Fruit fly (Drosophila melanogaster) whole organism, embryonic: Measurements from ENCODE around the gene CG4733.

Source experiments
- Atf-2 ChIP-seq: fragments of 200-800 bp; sonication (Bioruptor generic); optimal IDR thresholded peaks from 2 replicates; lab custom pipeline; 2016; ENCODE audit warnings: missing biosample characterization, missing genetic modification characterization
- Bdp1 ChIP-seq: fragments of 200-800 bp; sonication (Bioruptor generic); optimal IDR thresholded peaks from 3 replicates; lab custom pipeline; 2016; ENCODE audit warnings: missing biosample characterization, missing genetic modification characterization
- BtbVII ChIP-seq: fragments of 200-800 bp; sonication (Bioruptor generic); optimal IDR thresholded peaks from 3 replicates; lab custom pipeline; 2017; ENCODE audit warnings: missing biosample characterization, mild to moderate bottlenecking, missing genetic modification characterization
- CG10274 ChIP-seq: fragments of 200-800 bp; sonication (Bioruptor generic); optimal IDR thresholded peaks from 3 replicates; lab custom pipeline; 2017; ENCODE audit warnings: missing biosample characterization, mild to moderate bottlenecking, missing genetic modification characterization
- CG10543 ChIP-seq: fragments of 200-800 bp; sonication (Bioruptor generic); optimal IDR thresholded peaks from 3 replicates; lab custom pipeline; 2017; ENCODE audit warnings: missing biosample characterization, mild to moderate bottlenecking, missing genetic modification characterization, moderate library complexity
- CG10979 ChIP-seq: fragments of 200-800 bp; sonication (Bioruptor generic); optimal IDR thresholded peaks from 2 replicates; lab custom pipeline; 2018; ENCODE audit warnings: missing biosample characterization, mild to moderate bottlenecking, missing genetic modification characterization, moderate library complexity
- CG12104 ChIP-seq: fragments of 200-800 bp; sonication (Bioruptor generic); optimal IDR thresholded peaks from 3 replicates; lab custom pipeline; 2016; ENCODE audit warnings: missing biosample characterization, missing genetic modification characterization
- CG1233 ChIP-seq: fragments of 200-800 bp; sonication (Bioruptor generic); optimal IDR thresholded peaks from 4 replicates; lab custom pipeline; 2018; ENCODE audit warnings: missing biosample characterization, mild to moderate bottlenecking, missing genetic modification characterization
- CG13424 ChIP-seq: fragments of 200-800 bp; sonication (Bioruptor generic); optimal IDR thresholded peaks from 2 replicates; lab custom pipeline; 2019; ENCODE audit warnings: missing biosample characterization, mild to moderate bottlenecking, missing genetic modification characterization, moderate library complexity
- CG13775 ChIP-seq: fragments of 200-800 bp; sonication (Bioruptor generic); optimal IDR thresholded peaks from 3 replicates; lab custom pipeline; 2017; ENCODE audit warnings: missing biosample characterization, mild to moderate bottlenecking, missing genetic modification characterization
- CG14667 ChIP-seq: fragments of 200-800 bp; sonication (Bioruptor generic); IDR thresholded peaks from 2 replicates; pipeline ENCODE4 v1.3.6; 2022; ENCODE audit warnings: missing biosample characterization, missing genetic modification characterization
- CG15696 ChIP-seq: fragments of 200-800 bp; sonication (Bioruptor generic); optimal IDR thresholded peaks from 2 replicates; lab custom pipeline; 2019; ENCODE audit warnings: missing biosample characterization, mild to moderate bottlenecking, missing genetic modification characterization, moderate library complexity
- CG18262 ChIP-seq: fragments of 200-800 bp; optimal IDR thresholded peaks from 3 replicates; lab custom pipeline; 2019; ENCODE audit warnings: missing biosample characterization, mild to moderate bottlenecking, missing genetic modification characterization, moderate library complexity
- CG2129 ChIP-seq: fragments of 200-800 bp; sonication (Bioruptor generic); IDR thresholded peaks from 2 replicates; pipeline ENCODE4 v1.3.6; 2022; ENCODE audit warnings: missing biosample characterization, missing genetic modification characterization; ENCODE audit not compliant: partially characterized antibody
- CG32532 ChIP-seq: fragments of 200-800 bp; sonication (Bioruptor generic); IDR thresholded peaks from 2 replicates; pipeline ENCODE4 v1.3.6; 2022; ENCODE audit warnings: missing biosample characterization, missing genetic modification characterization
- CG3407 ChIP-seq: fragments of 200-800 bp; sonication (Bioruptor generic); optimal IDR thresholded peaks from 2 replicates; lab custom pipeline; 2018; ENCODE audit warnings: missing biosample characterization, mild to moderate bottlenecking, missing genetic modification characterization
- CG34224 ChIP-seq: fragments of 200-800 bp; sonication (Bioruptor generic); IDR thresholded peaks from 3 replicates; pipeline ENCODE4 v1.3.6; 2022; ENCODE audit warnings: missing biosample characterization, missing genetic modification characterization; ENCODE audit not compliant: partially characterized antibody
- CG4282 ChIP-seq: fragments of 200-800 bp; sonication (Bioruptor generic); optimal IDR thresholded peaks from 2 replicates; lab custom pipeline; 2016; ENCODE audit warnings: missing biosample characterization, missing genetic modification characterization
- CG4617 ChIP-seq: fragments of 200-800 bp; sonication (Bioruptor generic); optimal IDR thresholded peaks from 3 replicates; lab custom pipeline; 2016; ENCODE audit warnings: missing biosample characterization, missing genetic modification characterization, borderline replicate concordance
- CG6272 ChIP-seq: fragments of 200-800 bp; sonication (Bioruptor generic); IDR thresholded peaks from 2 replicates; pipeline ENCODE4 v1.3.6; 2022; ENCODE audit warnings: missing biosample characterization, missing genetic modification characterization
- CG6689 ChIP-seq: fragments of 200-800 bp; sonication (Bioruptor generic); IDR thresholded peaks from 2 replicates; pipeline ENCODE4 v1.3.6; 2022; ENCODE audit warnings: missing biosample characterization, missing genetic modification characterization
- CG7987 ChIP-seq: fragments of 200-800 bp; sonication (Bioruptor generic); optimal IDR thresholded peaks from 2 replicates; lab custom pipeline; 2018; ENCODE audit warnings: missing biosample characterization, mild to moderate bottlenecking, missing genetic modification characterization, moderate library complexity
- CG8290 ChIP-seq, 3 experiments: fragments of 200-800 bp; sonication (Bioruptor generic); optimal IDR thresholded peaks; 2 replicates each; lab custom pipeline; 2016 to 2019; ENCODE audit warnings: missing biosample characterization in 3 of 3, missing genetic modification characterization in 3 of 3, mild to moderate bottlenecking in 2 of 3, moderate library complexity in 1 of 3
- Dbx ChIP-seq: fragments of 200-800 bp; sonication (Bioruptor generic); IDR thresholded peaks from 3 replicates; pipeline ENCODE4 v1.3.6; 2022; ENCODE audit warnings: missing biosample characterization, missing genetic modification characterization
- Ets65A ChIP-seq: fragments of 200-800 bp; sonication (Bioruptor generic); peaks from one replicate; lab custom pipeline; 2016; ENCODE audit warnings: missing biosample characterization, missing genetic modification characterization
- H15 ChIP-seq: fragments of 200-800 bp; sonication (Bioruptor generic); IDR thresholded peaks from 3 replicates; pipeline ENCODE4 v1.3.6; 2022; ENCODE audit warnings: missing biosample characterization, missing genetic modification characterization
- HLHmδ ChIP-seq: fragments of 200-800 bp; sonication (Bioruptor generic); optimal IDR thresholded peaks from 2 replicates; lab custom pipeline; 2018; ENCODE audit warnings: missing biosample characterization, mild to moderate bottlenecking, missing genetic modification characterization, moderate library complexity
- Hr51 ChIP-seq, 2 experiments: fragments of 200-800 bp; sonication (Bioruptor generic); optimal IDR thresholded peaks; 2 replicates in 1 of 2; 3 replicates in 1 of 2; lab custom pipeline; 2016 to 2018; ENCODE audit warnings: missing biosample characterization in 2 of 2, missing genetic modification characterization in 2 of 2, mild to moderate bottlenecking in 1 of 2, moderate library complexity in 1 of 2
- Kr ChIP-seq: fragments of 200-800 bp; sonication (Bioruptor generic); optimal IDR thresholded peaks from 2 replicates; lab custom pipeline; 2017; ENCODE audit warnings: missing biosample characterization, mild to moderate bottlenecking, missing genetic modification characterization
- NC2α ChIP-seq: fragments of 200-800 bp; sonication (Bioruptor generic); optimal IDR thresholded peaks from 2 replicates; lab custom pipeline; 2016; ENCODE audit warnings: missing biosample characterization, missing genetic modification characterization
- NfI ChIP-seq: fragments of 200-800 bp; sonication (Bioruptor generic); optimal IDR thresholded peaks from 3 replicates; lab custom pipeline; 2018; ENCODE audit warnings: missing biosample characterization, mild to moderate bottlenecking, missing genetic modification characterization, moderate library complexity
- Poxn ChIP-seq: fragments of 200-800 bp; sonication (Bioruptor generic); IDR thresholded peaks from 2 replicates; pipeline ENCODE4 v1.3.6; 2022; ENCODE audit warnings: missing biosample characterization, missing genetic modification characterization
- Ssrp ChIP-seq: fragments of 200-800 bp; sonication (Bioruptor generic); optimal IDR thresholded peaks from 2 replicates; lab custom pipeline; 2018; ENCODE audit warnings: missing biosample characterization, mild to moderate bottlenecking, missing genetic modification characterization, moderate library complexity
- ab ChIP-seq: fragments of 200-800 bp; sonication (Bioruptor generic); optimal IDR thresholded peaks from 2 replicates; lab custom pipeline; 2016; ENCODE audit warnings: missing biosample characterization, missing genetic modification characterization
- abd-A ChIP-seq: fragments of 200-800 bp; sonication (Bioruptor generic); optimal IDR thresholded peaks from 3 replicates; lab custom pipeline; 2019; ENCODE audit warnings: missing biosample characterization, mild to moderate bottlenecking, missing genetic modification characterization, moderate library complexity
- bbx ChIP-seq: fragments of 200-800 bp; sonication (Bioruptor generic); IDR thresholded peaks from 2 replicates; pipeline ENCODE4 v1.3.6; 2022; ENCODE audit warnings: missing biosample characterization, missing genetic modification characterization; ENCODE audit not compliant: partially characterized antibody
- br ChIP-seq: fragments of >200 bp; optimal IDR thresholded peaks from 2 replicates; lab custom pipeline; 2017
- gem ChIP-seq: fragments of 200-800 bp; sonication (Bioruptor generic); optimal IDR thresholded peaks from 2 replicates; lab custom pipeline; 2019; ENCODE audit warnings: missing biosample characterization, mild to moderate bottlenecking, missing genetic modification characterization, moderate library complexity
- ham ChIP-seq: fragments of 200-800 bp; sonication (Bioruptor generic); IDR thresholded peaks from 2 replicates; pipeline ENCODE4 v1.3.6; 2022; ENCODE audit warnings: missing biosample characterization, missing genetic modification characterization
- ken ChIP-seq: fragments of 200-800 bp; sonication (Bioruptor generic); IDR thresholded peaks from 3 replicates; pipeline ENCODE4 v1.3.6; 2022; ENCODE audit warnings: missing biosample characterization, missing genetic modification characterization
- luna ChIP-seq: fragments of 200-800 bp; sonication (Bioruptor generic); optimal IDR thresholded peaks from 2 replicates; lab custom pipeline; 2016; ENCODE audit warnings: missing biosample characterization, missing genetic modification characterization
- p53 ChIP-seq: fragments of 200-800 bp; sonication (Bioruptor generic); optimal IDR thresholded peaks from 2 replicates; lab custom pipeline; 2016; ENCODE audit warnings: missing biosample characterization, missing genetic modification characterization
- pros ChIP-seq: fragments of 200-800 bp; sonication (Bioruptor generic); optimal IDR thresholded peaks from 3 replicates; lab custom pipeline; 2019; ENCODE audit warnings: missing biosample characterization, mild to moderate bottlenecking, missing genetic modification characterization, moderate library complexity
- slp2 ChIP-seq: fragments of 200-800 bp; sonication (Bioruptor generic); optimal IDR thresholded peaks from 2 replicates; lab custom pipeline; 2016; ENCODE audit warnings: missing biosample characterization, missing genetic modification characterization
- tll ChIP-seq, 2 experiments: fragments of 200-800 bp in 1 of 2; fragments of >200 bp in 1 of 2; sonication (Bioruptor generic) in 1 of 2; optimal IDR thresholded peaks; 2 replicates each; lab custom pipeline; 2017 to 2019; ENCODE audit warnings: missing biosample characterization in 2 of 2, missing genetic modification characterization in 2 of 2, mild to moderate bottlenecking in 1 of 2, moderate library complexity in 1 of 2
- tup ChIP-seq: fragments of 200-800 bp; sonication (Bioruptor generic); optimal IDR thresholded peaks from 2 replicates; lab custom pipeline; 2016; ENCODE audit warnings: missing biosample characterization, mild to moderate bottlenecking, missing genetic modification characterization, moderate library complexity
- vfl ChIP-seq: fragments of 200-800 bp; sonication (Bioruptor generic); optimal IDR thresholded peaks from 2 replicates; lab custom pipeline; 2016; ENCODE audit warnings: missing biosample characterization, missing genetic modification characterization
- wek ChIP-seq: fragments of 200-800 bp; sonication (Bioruptor generic); optimal IDR thresholded peaks from 3 replicates; lab custom pipeline; 2018; ENCODE audit warnings: missing biosample characterization, mild to moderate bottlenecking, missing genetic modification characterization, moderate library complexity
- zen ChIP-seq: fragments of 200-800 bp; sonication (Bioruptor generic); optimal IDR thresholded peaks from 3 replicates; lab custom pipeline; 2018; ENCODE audit warnings: missing biosample characterization, mild to moderate bottlenecking, missing genetic modification characterization, moderate library complexity

Gene CG4733

dm6 chr3R:19892046-19892445, 1.6 kb downstream of the CG4733 start (continued):
- peak; percentile 33 for TF ChIP-seq slp2
- TF ChIP-seq pros (GFP tag; lab: Kevin White, UChicago) = no peak
- peak; percentile 76 for TF ChIP-seq CG32532 (GFP tag; lab: Robert Waterston, UW)
- TF ChIP-seq CG8290 (GFP tag; optimal IDR thresholded peaks at IDR 0.05; lab: Kevin White, UChicago) = peak; percentile 51
- no peak for TF ChIP-seq CG8290 (tag; optimal IDR thresholded peaks at IDR 0.05; lab: Kevin White, UChicago)
- TF ChIP-seq Ets65A (GFP tag; lab: Kevin White, UChicago) = peak; percentile 98
- TF ChIP-seq Kr = no peak
- peak; percentile 37 for TF ChIP-seq CG7987 (GFP tag; lab: Kevin White, UChicago)
- TF ChIP-seq CG10543 (GFP tag; lab: Kevin White, UChicago) = peak; percentile 77
- peak; percentile 60 for TF ChIP-seq BtbVII
- peak; percentile 68 for TF ChIP-seq H15 (GFP tag; lab: Robert Waterston, UW)
- peak; percentile 17 for TF ChIP-seq CG3407 (GFP tag; lab: Kevin White, UChicago)
- TF ChIP-seq CG6689 (GFP tag; lab: Robert Waterston, UW) = peak; percentile 81
- TF ChIP-seq CG15696 (tag; lab: Kevin White, UChicago) = peak; percentile 58
- TF ChIP-seq CG14667 (GFP tag; lab: Robert Waterston, UW) = peak; percentile 66
- TF ChIP-seq tup (GFP tag; lab: Kevin White, UChicago) = no peak
- peak; percentile 66 for TF ChIP-seq wek (GFP tag; lab: Kevin White, UChicago)
- TF ChIP-seq Dbx (GFP tag; lab: Robert Waterston, UW) = peak; percentile 66; the same call in 1 of the 3 replicates
- TF ChIP-seq NfI (GFP tag; lab: Kevin White, UChicago) = peak; percentile 65
- peak; percentile 69 for TF ChIP-seq Atf-2 (GFP tag; lab: Kevin White, UChicago)
- TF ChIP-seq CG18262 = peak; percentile 78
- TF ChIP-seq Ssrp (tag; lab: Kevin White, UChicago) = peak; percentile 61
- TF ChIP-seq vfl (GFP tag; lab: Kevin White, UChicago) = peak; percentile 29
- TF ChIP-seq CG34224 (GFP tag; lab: Robert Waterston, UW) = no peak
- no peak for TF ChIP-seq br (lab: Kevin White, UChicago)
- no peak for TF ChIP-seq ham (GFP tag; lab: Robert Waterston, UW)
- peak in 1 of 2 experiments; percentile 27 for TF ChIP-seq tll (GFP tag; optimal IDR thresholded peaks at IDR 0.05; lab: Kevin White, UChicago)
- no peak for TF ChIP-seq CG2129 (GFP tag; lab: Robert Waterston, UW)
- peak; percentile 50 for TF ChIP-seq CG10274 (GFP tag; lab: Kevin White, UChicago)
- TF ChIP-seq CG13775 (GFP tag; lab: Kevin White, UChicago) = peak; percentile 41
- peak; percentile 71; the same call in 1 of the 3 replicates for TF ChIP-seq ken (GFP tag; lab: Robert Waterston, UW)
- TF ChIP-seq CG1233 (GFP tag; lab: Kevin White, UChicago) = peak; percentile 46
- peak; percentile 33 for TF ChIP-seq luna (GFP tag; lab: Kevin White, UChicago)
- TF ChIP-seq p53 (GFP tag; lab: Kevin White, UChicago) = peak; percentile 15
- no peak for TF ChIP-seq ab (GFP tag; lab: Kevin White, UChicago)
- TF ChIP-seq zen (tag; lab: Kevin White, UChicago) = no peak
- TF ChIP-seq abd-A (tag; lab: Kevin White, UChicago) = no peak
- peak; percentile 57; the same call in 1 of the 2 replicates for TF ChIP-seq CG6272 (GFP tag; lab: Robert Waterston, UW)
- TF ChIP-seq gem = peak; percentile 77
- TF ChIP-seq CG13424 (tag; lab: Kevin White, UChicago) = peak; percentile 68
- TF ChIP-seq CG4617 = no peak
- TF ChIP-seq NC2α = peak; percentile 37
- no peak for TF ChIP-seq HLHmδ (GFP tag; lab: Kevin White, UChicago)
- peak; percentile 11 to 76 for TF ChIP-seq Hr51 (GFP tag; optimal IDR thresholded peaks at IDR 0.05; lab: Kevin White, UChicago)
- TF ChIP-seq CG12104 (GFP tag; lab: Kevin White, UChicago) = peak; percentile 34
- TF ChIP-seq CG4282 = peak; percentile 49
- TF ChIP-seq Poxn (GFP tag; lab: Robert Waterston, UW) = 0 out of 2 replicates have a peak, but pooled peaks have one; percentile 14
- TF ChIP-seq CG10979 (tag; lab: Kevin White, UChicago) = peak; percentile 67
- peak; percentile 44; the same call in 1 of the 2 replicates for TF ChIP-seq bbx (GFP tag; lab: Robert Waterston, UW)
- TF ChIP-seq Bdp1 = peak; percentile 12
